Worm (Caenorhabditis elegans) whole organism, dauer: Measurements from ENCODE around the gene grsp-2.
"Not testable (repeated sequence)": the region's sequence is repeated elsewhere in the genome, so short reads cannot be mapped to it uniquely, and the experiment has no call there.

ENCODE experiments used
- unc-62 ChIP-seq: sonication (generic microtip); optimal IDR thresholded peaks from 2 replicates; lab custom pipeline; 2017; ENCODE audit warnings: missing biosample characterization, missing genetic modification reagents, missing genetic modification characterization

The grsp-2 gene

DNA sequence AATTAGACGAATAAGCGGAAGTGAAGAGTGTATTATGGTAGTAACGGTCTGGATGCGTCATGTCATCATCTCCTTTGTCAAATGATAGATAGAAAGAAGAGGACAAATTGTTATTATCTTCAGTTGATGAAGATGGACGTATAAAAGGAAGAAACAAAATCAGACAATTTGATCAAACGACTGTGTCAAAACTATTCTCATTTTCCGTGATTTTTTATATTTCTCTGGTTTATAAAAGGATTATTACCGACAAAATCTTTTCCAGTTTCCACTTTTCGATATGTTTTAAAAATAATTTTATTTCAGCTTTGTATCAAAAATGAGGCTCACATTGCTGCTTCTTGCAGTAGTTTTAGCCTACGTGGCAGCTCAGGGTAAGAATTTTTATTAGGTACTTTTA lies at the start of gene grsp-2:
grsp-2 (plus strand) TSS at position 301 of the 400 bp plus-strand sequence.
- no peak for TF ChIP-seq unc-62

- TF ChIP-seq unc-62: no peak
Measured at ce11 chrIV:8769539-8769938, 46.6 kb upstream of the grsp-2 start, which contains the start of gene F20C5.5. TSS of gene F20C5.5 (minus strand) at chrIV:8769639.

DNA sequence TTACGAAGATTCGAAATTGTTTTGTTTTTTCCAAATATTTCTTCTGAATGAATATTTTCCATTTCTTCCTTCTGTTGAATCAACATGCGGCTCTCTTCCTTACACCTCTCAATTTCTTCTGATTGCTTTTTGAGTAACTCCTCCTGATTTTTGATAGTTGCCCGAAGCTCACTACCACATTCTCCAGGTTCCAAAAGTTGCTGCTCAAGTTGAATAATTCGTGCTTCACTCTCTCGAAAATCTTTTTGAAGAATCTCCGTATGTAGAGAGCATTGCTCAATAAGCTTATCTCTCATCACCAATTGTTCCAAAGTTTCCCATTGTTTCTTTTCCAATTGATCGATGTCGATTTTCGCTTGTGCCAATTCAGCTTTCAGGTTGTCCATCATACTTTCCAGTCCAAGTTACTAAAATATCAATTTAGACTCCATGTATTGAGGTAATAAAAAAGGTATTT lies 43.3 kb upstream of the grsp-2 start, which contains the start of gene F20C5.6:
F20C5.6 (minus strand) TSS at position 407 of the 457 bp plus-strand sequence.
- no peak for TF ChIP-seq unc-62

- TF ChIP-seq unc-62: no peak
Measured at ce11 chrIV:8778045-8778444, 38.1 kb upstream of the grsp-2 start, which contains the start of gene C33D9.6. TSS of gene C33D9.6 (minus strand) at chrIV:8778145.

ce11 chrIV:8782172-8782571 lies 34.0 kb upstream of the grsp-2 start:
- TF ChIP-seq unc-62: no peak

ce11 chrIV:8784855-8785327 lies 31.2 kb upstream of the grsp-2 start, which contains the start of gene C33D9.13:
TSS of gene C33D9.13 (minus strand) at chrIV:8785277.
- TF ChIP-seq unc-62: no peak

DNA sequence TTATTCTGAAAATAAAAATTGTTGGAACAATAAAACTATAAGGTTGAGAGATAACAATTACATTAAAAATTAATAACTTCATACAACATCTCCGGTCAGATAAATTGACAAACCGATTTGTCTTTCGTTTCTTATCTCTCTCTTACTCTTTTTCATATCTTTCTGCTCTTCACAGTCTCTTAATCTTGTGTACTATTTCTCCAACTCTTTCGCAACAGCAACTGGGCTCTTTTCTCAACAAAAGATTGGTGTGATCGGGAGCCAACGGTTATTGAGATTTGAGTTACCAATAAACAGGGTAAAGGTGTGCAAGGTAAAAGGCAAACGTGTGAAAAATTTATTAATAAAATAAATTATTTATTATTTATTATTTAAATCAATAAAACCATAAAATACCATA lies 29.5 kb upstream of the grsp-2 start, which contains the start of gene C33D9.8:
C33D9.8 (minus strand) TSS at position 99 of the 400 bp plus-strand sequence.
- TF ChIP-seq unc-62: no peak

- TF ChIP-seq unc-62: not testable (repeated sequence)
Measured at ce11 chrIV:8788048-8788447, 28.1 kb upstream of the grsp-2 start, which contains the start of gene C33D9.10. TSS of gene C33D9.10 (minus strand) at chrIV:8788148.

DNA sequence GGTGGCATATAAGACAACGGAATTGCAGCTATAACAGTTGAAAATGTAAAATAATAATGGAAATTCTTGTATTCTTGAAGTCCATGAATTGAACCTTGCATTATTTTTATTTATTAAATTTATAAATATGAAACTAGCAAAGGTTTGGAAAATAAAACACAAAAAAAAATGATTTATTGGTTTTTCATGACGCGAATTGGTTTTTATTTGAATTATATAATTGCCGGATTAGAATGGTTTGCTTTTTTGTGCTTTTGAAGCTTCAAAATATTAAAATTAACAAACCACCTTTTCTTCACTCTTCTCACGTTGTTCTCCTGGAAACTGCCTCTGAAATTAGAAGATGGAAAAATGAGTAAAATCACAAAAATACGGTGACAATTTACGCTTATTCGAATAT lies 26.0 kb upstream of the grsp-2 start, which contains the start of gene sru-35:
sru-35 (minus strand) TSS at position 101 of the 400 bp plus-strand sequence.
- no peak for TF ChIP-seq unc-62

- no peak for TF ChIP-seq unc-62
Measured at ce11 chrIV:8792808-8793207, 23.3 kb upstream of the grsp-2 start, which contains the start of gene C33D9.3. TSS of gene C33D9.3 (minus strand) at chrIV:8792908.

DNA sequence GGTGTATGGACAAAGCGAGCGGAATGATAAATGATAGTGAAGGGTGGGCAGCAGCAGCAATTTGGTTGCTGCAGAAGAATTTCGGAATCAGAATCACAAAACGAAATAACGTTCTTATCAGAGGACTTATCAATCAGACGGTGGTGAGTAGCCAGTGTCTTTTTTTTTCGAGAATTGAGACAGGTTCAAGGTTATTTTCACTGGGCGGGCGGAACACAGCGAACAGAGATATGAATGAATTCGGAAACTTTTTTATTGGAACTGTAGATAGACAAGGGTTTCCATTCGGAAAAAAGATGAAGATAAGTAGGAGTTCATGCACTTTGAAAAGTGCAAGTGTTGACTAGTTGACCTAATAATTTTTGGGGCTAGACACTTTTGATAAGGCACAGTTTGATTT lies 22.9 kb upstream of the grsp-2 start:
- no peak for TF ChIP-seq unc-62

- TF ChIP-seq unc-62: no peak
Measured at ce11 chrIV:8794895-8795665, 21.0 kb upstream of the grsp-2 start.

DNA sequence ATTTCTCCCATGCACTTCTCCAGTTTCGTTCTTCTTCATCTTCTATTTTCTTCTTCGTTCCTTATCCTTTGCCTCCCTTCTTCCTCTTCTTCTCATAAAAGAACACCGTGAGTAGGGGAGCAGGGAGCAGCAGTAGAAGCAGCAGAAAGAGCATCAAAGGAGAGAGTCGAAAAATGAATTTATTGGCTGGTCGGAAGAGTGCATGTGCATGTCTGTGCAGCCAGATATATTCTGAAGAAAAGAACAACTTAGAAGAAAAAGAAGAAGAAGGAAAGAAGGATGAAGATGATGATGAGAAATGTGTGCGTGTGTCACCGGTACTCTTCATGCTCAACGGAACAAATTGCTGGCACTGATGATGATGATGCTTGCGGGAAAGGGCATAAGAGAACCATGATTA lies 19.9 kb upstream of the grsp-2 start:
- no peak for TF ChIP-seq unc-62

- TF ChIP-seq unc-62: no peak
Measured at ce11 chrIV:8798255-8798654, 17.9 kb upstream of the grsp-2 start, which contains the start of gene clec-182. TSS of gene clec-182 (minus strand) at chrIV:8798355.

DNA sequence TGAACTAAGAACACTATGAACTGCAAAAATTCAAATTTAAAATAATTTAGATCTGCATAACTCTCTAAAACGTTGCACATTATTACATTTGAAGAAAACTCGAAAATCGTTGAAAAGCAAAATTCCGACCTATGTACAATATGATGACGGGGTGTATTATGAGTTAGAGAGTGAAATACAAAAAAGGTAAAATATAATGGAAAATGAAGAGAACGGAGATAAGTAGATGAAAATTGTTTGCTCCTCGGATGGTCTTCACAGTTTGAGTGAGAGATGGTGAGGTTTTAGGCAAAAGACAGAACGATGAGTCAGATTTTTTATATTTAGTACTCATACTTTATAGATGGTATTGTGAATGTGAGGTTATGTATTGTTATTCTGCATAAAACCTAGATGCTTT lies 8.8 kb upstream of the grsp-2 start:
- TF ChIP-seq unc-62: no peak

DNA sequence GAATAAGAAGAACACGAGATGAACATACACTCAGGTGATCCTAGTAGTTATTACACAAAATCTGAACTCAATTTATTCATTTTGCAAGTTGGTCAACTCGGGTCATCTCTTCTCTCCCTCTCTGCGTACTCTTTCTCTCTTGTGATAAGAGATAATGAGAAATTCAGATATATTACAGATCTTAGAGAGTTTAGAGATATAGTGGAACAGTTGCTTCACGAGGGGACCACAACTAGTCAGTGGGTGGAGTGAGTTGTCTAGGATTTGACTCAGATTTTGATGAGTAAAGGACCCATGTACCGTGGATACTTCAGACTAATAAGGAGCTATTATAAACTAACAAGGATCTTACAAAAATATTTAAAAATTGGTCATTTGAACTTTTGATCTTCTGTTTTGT lies 2.5 kb upstream of the grsp-2 start, which contains the start of gene exc-5:
exc-5 (minus strand) TSS at position 57 of the 400 bp plus-strand sequence.
- no peak for TF ChIP-seq unc-62

DNA sequence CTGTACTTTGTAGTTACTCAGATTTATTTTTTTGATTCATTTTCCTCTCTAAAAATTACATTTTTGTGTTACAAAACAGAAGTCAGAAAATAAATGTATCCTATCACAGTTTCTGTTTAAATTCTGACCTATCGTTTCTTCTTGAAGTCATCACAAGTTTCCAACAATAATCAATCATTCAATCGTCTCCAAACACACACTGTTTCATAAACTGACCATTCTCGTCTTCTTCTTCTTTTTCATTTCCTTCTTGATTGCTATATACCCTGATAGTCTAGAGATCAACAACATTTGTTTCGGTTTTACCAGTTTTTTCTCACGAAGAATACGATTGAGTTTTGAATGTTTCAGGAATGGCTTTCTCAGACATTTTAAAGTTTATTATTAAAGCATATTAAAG lies 967 bp upstream of the grsp-2 start:
- no peak for TF ChIP-seq unc-62

DNA sequence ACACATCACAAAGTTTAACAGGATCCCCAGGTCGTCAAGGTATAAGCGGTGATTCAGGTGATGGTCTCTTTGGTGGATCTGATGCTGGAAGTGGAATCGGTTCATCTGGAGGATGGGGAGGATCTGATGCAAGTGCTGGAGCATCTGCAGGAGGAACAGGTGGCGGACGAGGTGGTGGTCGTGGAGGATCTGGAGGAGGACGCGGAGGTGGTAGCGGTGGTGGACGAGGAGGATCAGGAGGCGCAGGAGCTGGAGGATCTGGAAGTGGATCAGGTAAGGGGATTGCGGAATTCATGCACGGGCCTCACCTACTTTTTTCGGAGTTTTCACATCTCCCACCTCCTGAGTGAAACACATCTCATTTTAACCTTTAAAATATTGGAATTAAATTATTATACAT lies 488 bp downstream of the grsp-2 start:
- TF ChIP-seq unc-62: no peak
